Worm (Caenorhabditis elegans): ENCODE measurements around the gene dhhc-14.

DNA sequence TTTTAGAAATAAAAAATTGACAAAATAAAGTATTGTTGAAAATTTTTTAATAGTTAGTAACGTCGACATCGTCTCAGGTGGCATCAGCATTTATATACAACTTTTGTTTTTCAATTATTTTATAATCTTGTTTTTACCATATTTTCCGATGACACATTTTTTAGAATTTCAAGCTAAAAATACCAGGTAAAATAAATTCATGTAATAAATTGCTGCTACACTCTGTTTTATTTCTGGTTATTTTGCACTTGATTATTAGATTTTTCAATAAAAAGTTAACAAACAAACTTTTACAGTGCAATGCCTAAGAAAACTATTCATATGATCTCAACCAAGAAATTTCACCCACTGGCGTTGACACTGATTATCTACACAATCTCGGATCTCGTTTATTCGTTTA lies 30.5 kb upstream of the dhhc-14 start, which contains the start of gene C03G5.14:
- no peak for TF ChIP-seq mab-9 (GFP tag; IDR thresholded peaks at IDR 0.05)
- TF ChIP-seq fos-1 (tag; optimal IDR thresholded peaks at IDR 0.05) = no peak
- TF ChIP-seq ztf-11 (tag; optimal IDR thresholded peaks at IDR 0.05) = no peak
